Worm (Caenorhabditis elegans): ENCODE measurements around the gene T01D1.3.
A peak's percentile ranks its signal among the peaks of the same experiment; 100 is the strongest.

The T01D1.3 gene

ce11 chrII:186504-186903 is 10.7 kb upstream of the T01D1.3 start, which contains the start of gene T01D1.8:
Gene T01D1.8, plus strand, starts transcription at chrII:186739.
- TF ChIP-seq mdl-1 (tag; optimal IDR thresholded peaks at IDR 0.05) (no peak), ztf-4 (tag; optimal IDR thresholded peaks at IDR 0.05) (no peak), nhr-237 (tag; optimal IDR thresholded peaks at IDR 0.05) (no peak), mbf-1 (tag; optimal IDR thresholded peaks at IDR 0.05) (no peak), crh-2 (tag; optimal IDR thresholded peaks at IDR 0.05) (no peak), elt-3 (tag; optimal IDR thresholded peaks at IDR 0.05) (no peak), sem-4 (tag; optimal IDR thresholded peaks at IDR 0.05) (no peak)

- TF ChIP-seq egl-27 (tag; optimal IDR thresholded peaks at IDR 0.05) = no peak
- no peak for TF ChIP-seq nhr-23 (tag; optimal IDR thresholded peaks at IDR 0.05)
- TF ChIP-seq sem-4 (tag; optimal IDR thresholded peaks at IDR 0.05) = no peak
- no peak for TF ChIP-seq nhr-237 (tag; optimal IDR thresholded peaks at IDR 0.05)
- no peak for TF ChIP-seq lin-39 (tag; optimal IDR thresholded peaks at IDR 0.05)
Observed at ce11 chrII:178993-179392, 3.2 kb upstream of the T01D1.3 start, which contains the start of gene T01D1.4. Gene T01D1.4, minus strand, starts transcription at chrII:179093.

- TF ChIP-seq ceh-16 (tag; optimal IDR thresholded peaks at IDR 0.05) = no peak
- TF ChIP-seq nhr-21 (tag; optimal IDR thresholded peaks at IDR 0.05) = no peak
- no peak for TF ChIP-seq sma-3 (GFP tag; optimal IDR thresholded peaks at IDR 0.05)
- no peak for TF ChIP-seq ZK546.5 (tag; optimal IDR thresholded peaks at IDR 0.05)
- TF ChIP-seq lsy-2 (tag; optimal IDR thresholded peaks at IDR 0.05) = no peak
- peak; percentile 65 for TF ChIP-seq nhr-25 (tag; optimal IDR thresholded peaks at IDR 0.05)
- no peak for TF ChIP-seq snpc-4 (tag; optimal IDR thresholded peaks at IDR 0.05)
- TF ChIP-seq blmp-1 (tag; optimal IDR thresholded peaks at IDR 0.05; ENCODE audit: insufficient read depth) = peak; percentile 39
- TF ChIP-seq aly-2 (tag; optimal IDR thresholded peaks at IDR 0.05) = no peak
Observed at ce11 chrII:178146-178545, 2.4 kb upstream of the T01D1.3 start.

- TF ChIP-seq nhr-25 (tag; optimal IDR thresholded peaks at IDR 0.05) (peak; percentile 46), ceh-82 (tag; optimal IDR thresholded peaks at IDR 0.05) (no peak)
Observed at ce11 chrII:176622-177021, 854 bp upstream of the T01D1.3 start.

- TF ChIP-seq nhr-21 (tag; optimal IDR thresholded peaks at IDR 0.05) = peak; percentile 23
- no peak for TF ChIP-seq nhr-10 (tag; optimal IDR thresholded peaks at IDR 0.05)
- TF ChIP-seq nhr-25 (tag; optimal IDR thresholded peaks at IDR 0.05) = no peak
- TF ChIP-seq nhr-23 (tag; optimal IDR thresholded peaks at IDR 0.05) = no peak
- peak; percentile 0 for TF ChIP-seq sma-9 (GFP tag; optimal IDR thresholded peaks at IDR 0.05)
- TF ChIP-seq sma-9 (tag; optimal IDR thresholded peaks at IDR 0.05) = no peak
Observed at ce11 chrII:173679-174078, 2.1 kb downstream of the T01D1.3 start, which contains the start of gene T01D1.7. Gene T01D1.7, minus strand, starts transcription at chrII:173779.

- TF ChIP-seq nhr-25 (tag; optimal IDR thresholded peaks at IDR 0.05) (no peak), sma-3 (GFP tag; optimal IDR thresholded peaks at IDR 0.05) (no peak), nhr-10 (tag; optimal IDR thresholded peaks at IDR 0.05) (no peak), ceh-16 (tag; optimal IDR thresholded peaks at IDR 0.05) (no peak), nhr-237 (tag; optimal IDR thresholded peaks at IDR 0.05) (no peak), elt-3 (tag; optimal IDR thresholded peaks at IDR 0.05) (no peak), ztf-4 (tag; optimal IDR thresholded peaks at IDR 0.05) (no peak), alr-1 (tag; optimal IDR thresholded peaks at IDR 0.05) (no peak)
Observed at ce11 chrII:163229-163628, 12.5 kb downstream of the T01D1.3 start.

ce11 chrII:162182-162581 is 13.6 kb downstream of the T01D1.3 start, which contains the start of gene etr-1:
Gene etr-1, plus strand, starts transcription at chrII:162374.
- peak; percentile 70 for TF ChIP-seq blmp-1 (tag; optimal IDR thresholded peaks at IDR 0.05; ENCODE audit: insufficient read depth)
- TF ChIP-seq nhr-23 (tag; optimal IDR thresholded peaks at IDR 0.05) = no peak
- peak; percentile 61 for TF ChIP-seq crh-2 (tag; optimal IDR thresholded peaks at IDR 0.05)
- TF ChIP-seq ztf-11 (tag; optimal IDR thresholded peaks at IDR 0.05) = no peak
- TF ChIP-seq peb-1 (tag; optimal IDR thresholded peaks at IDR 0.05) = no peak
- TF ChIP-seq egl-27 (tag; optimal IDR thresholded peaks at IDR 0.05) = peak; percentile 10
- no peak for TF ChIP-seq unc-39 (tag; optimal IDR thresholded peaks at IDR 0.05)
- TF ChIP-seq unc-62 (GFP tag; optimal IDR thresholded peaks at IDR 0.05) = no peak
- no peak for TF ChIP-seq nhr-10 (tag; optimal IDR thresholded peaks at IDR 0.05)
- TF ChIP-seq ama-1 (optimal IDR thresholded peaks at IDR 0.05) = no peak
- TF ChIP-seq elt-3 (tag; optimal IDR thresholded peaks at IDR 0.05) = no peak
- TF ChIP-seq zag-1 (tag; optimal IDR thresholded peaks at IDR 0.05) = no peak
- peak; percentile 99 for TF ChIP-seq fos-1 (tag; optimal IDR thresholded peaks at IDR 0.05)
- no peak for TF ChIP-seq ztf-1 (GFP tag; conservative IDR thresholded peaks at IDR 0.05)
- no peak for TF ChIP-seq ceh-16 (tag; optimal IDR thresholded peaks at IDR 0.05)
- peak; percentile 16 for TF ChIP-seq gmeb-1 (tag; optimal IDR thresholded peaks at IDR 0.05)
- TF ChIP-seq nhr-6 (tag; optimal IDR thresholded peaks at IDR 0.05) = no peak
- TF ChIP-seq Y55F3AM.14 (GFP tag; optimal IDR thresholded peaks at IDR 0.05) = no peak
- no peak for TF ChIP-seq nhr-77 (tag; optimal IDR thresholded peaks at IDR 0.05)
- peak; percentile 47 for TF ChIP-seq F13H6.1 (tag; optimal IDR thresholded peaks at IDR 0.05)
- no peak for TF ChIP-seq dmd-4 (tag; optimal IDR thresholded peaks at IDR 0.05)
- TF ChIP-seq sma-9 (GFP tag; optimal IDR thresholded peaks at IDR 0.05) = peak; percentile 67
- no peak for TF ChIP-seq sma-9 (tag; optimal IDR thresholded peaks at IDR 0.05)
- TF ChIP-seq nhr-12 (tag; optimal IDR thresholded peaks at IDR 0.05) = no peak
- no peak for TF ChIP-seq elt-1 (tag; optimal IDR thresholded peaks at IDR 0.05)
- TF ChIP-seq lsy-2 (tag; optimal IDR thresholded peaks at IDR 0.05) = peak in 1 of 2 experiments; percentile 10
- no peak for TF ChIP-seq skn-1 (tag; optimal IDR thresholded peaks at IDR 0.05)

All from whole organism, L2 larva.